Fruit fly (Drosophila melanogaster) whole organism, embryonic: ENCODE data around the gene scrib.

Experiments
- BtbVII ChIP-seq: fragments of 200-800 bp; sonication (Bioruptor generic); optimal IDR thresholded peaks from 3 replicates; lab custom pipeline; 2017; ENCODE audit warnings: missing biosample characterization, mild to moderate bottlenecking, missing genetic modification characterization
- CG10543 ChIP-seq: fragments of 200-800 bp; sonication (Bioruptor generic); optimal IDR thresholded peaks from 3 replicates; lab custom pipeline; 2017; ENCODE audit warnings: missing biosample characterization, mild to moderate bottlenecking, missing genetic modification characterization, moderate library complexity
- CG12071 ChIP-seq: fragments of 200-800 bp; sonication (Bioruptor generic); optimal IDR thresholded peaks from 3 replicates; lab custom pipeline; 2018; ENCODE audit warnings: missing biosample characterization, mild to moderate bottlenecking, missing genetic modification characterization
- CG1233 ChIP-seq: fragments of 200-800 bp; sonication (Bioruptor generic); optimal IDR thresholded peaks from 4 replicates; lab custom pipeline; 2018; ENCODE audit warnings: missing biosample characterization, mild to moderate bottlenecking, missing genetic modification characterization
- CG14710 ChIP-seq: fragments of 200-800 bp; sonication (Bioruptor generic); optimal IDR thresholded peaks from 3 replicates; lab custom pipeline; 2019; ENCODE audit warnings: missing biosample characterization, mild to moderate bottlenecking, missing genetic modification characterization, moderate library complexity
- CG1529 ChIP-seq: fragments of 200-800 bp; sonication (Bioruptor generic); optimal IDR thresholded peaks from 3 replicates; lab custom pipeline; 2018; ENCODE audit warnings: missing biosample characterization, missing genetic modification characterization
- CG1603 ChIP-seq: fragments of 200-800 bp; sonication (Bioruptor generic); optimal IDR thresholded peaks from 2 replicates; lab custom pipeline; 2019; ENCODE audit warnings: missing biosample characterization, mild to moderate bottlenecking, missing genetic modification characterization, moderate library complexity
- CG17186 ChIP-seq: fragments of 200-800 bp; sonication (Bioruptor generic); optimal IDR thresholded peaks from 3 replicates; lab custom pipeline; 2017; ENCODE audit warnings: missing biosample characterization, missing genetic modification reagents, missing genetic modification characterization
- CG1832 ChIP-seq: fragments of 200-800 bp; sonication (Bioruptor generic); optimal IDR thresholded peaks from 2 replicates; lab custom pipeline; 2017; ENCODE audit warnings: missing biosample characterization, mild to moderate bottlenecking, missing genetic modification characterization, inconsistent platforms
- CG2202 ChIP-seq: fragments of 200-800 bp; sonication (Bioruptor generic); optimal IDR thresholded peaks from 2 replicates; lab custom pipeline; 2018; ENCODE audit warnings: missing biosample characterization, mild to moderate bottlenecking, missing genetic modification characterization
- CG30431 ChIP-seq: fragments of 200-800 bp; sonication (Bioruptor generic); optimal IDR thresholded peaks from 2 replicates; lab custom pipeline; 2017; ENCODE audit warnings: missing biosample characterization, missing genetic modification characterization
- CG32532 ChIP-seq: fragments of 200-800 bp; sonication (Bioruptor generic); IDR thresholded peaks from 2 replicates; pipeline ENCODE4 v1.3.6; 2022; ENCODE audit warnings: missing biosample characterization, missing genetic modification characterization
- CG6175 ChIP-seq: fragments of 200-800 bp; sonication (Bioruptor generic); IDR thresholded peaks from 3 replicates; pipeline ENCODE4 v1.3.6; 2022; ENCODE audit warnings: missing biosample characterization, missing genetic modification characterization
- CG6254 ChIP-seq: fragments of 200-800 bp; sonication (Bioruptor generic); optimal IDR thresholded peaks from 3 replicates; lab custom pipeline; 2017; ENCODE audit warnings: mild to moderate bottlenecking, missing biosample characterization, missing genetic modification reagents, missing genetic modification characterization
- CG7928 ChIP-seq: fragments of 200-800 bp; sonication (Bioruptor generic); optimal IDR thresholded peaks from 2 replicates; lab custom pipeline; 2017; ENCODE audit warnings: missing biosample characterization, mild to moderate bottlenecking, missing genetic modification characterization
- CG9437 ChIP-seq: fragments of 200-800 bp; sonication (Bioruptor generic); optimal IDR thresholded peaks from 2 replicates; lab custom pipeline; 2018; ENCODE audit warnings: missing biosample characterization, mild to moderate bottlenecking, missing genetic modification characterization
- Dll ChIP-seq: fragments of 200-800 bp; sonication (Bioruptor generic); IDR thresholded peaks from 4 replicates; pipeline ENCODE4 v1.3.6; 2022; ENCODE audit warnings: missing biosample characterization, missing genetic modification characterization; ENCODE audit not compliant: partially characterized antibody
- GATAe ChIP-seq: fragments of 200-800 bp; sonication (Bioruptor generic); conservative IDR thresholded peaks from 2 replicates; pipeline ENCODE4 v1.3.6; 2022; ENCODE audit warnings: missing biosample characterization, missing genetic modification characterization
- HLH4C ChIP-seq: fragments of 200-800 bp; sonication (Bioruptor generic); IDR thresholded peaks from 3 replicates; pipeline ENCODE4 v1.3.6; 2022; ENCODE audit warnings: missing biosample characterization, missing genetic modification characterization; ENCODE audit not compliant: partially characterized antibody
- MESR4 ChIP-seq: fragments of 200-800 bp; sonication (Bioruptor generic); optimal IDR thresholded peaks from 2 replicates; lab custom pipeline; 2018; ENCODE audit warnings: missing biosample characterization, mild to moderate bottlenecking, missing genetic modification characterization, moderate library complexity
- Mad ChIP-seq: fragments of 200-800 bp; sonication (Bioruptor generic); optimal IDR thresholded peaks from 2 replicates; lab custom pipeline; 2016; ENCODE audit warnings: missing biosample characterization, missing genetic modification characterization
- Myb ChIP-seq: fragments of 200-800 bp; sonication (Bioruptor generic); optimal IDR thresholded peaks from 2 replicates; lab custom pipeline; 2016; ENCODE audit warnings: missing biosample characterization, missing genetic modification characterization
- NFAT ChIP-seq: fragments of 200-800 bp; sonication (Bioruptor generic); IDR thresholded peaks from 2 replicates; pipeline ENCODE4 v1.3.6; 2022; ENCODE audit warnings: missing biosample characterization, missing genetic modification characterization
- Neu2 ChIP-seq: fragments of 200-800 bp; sonication (Bioruptor generic); optimal IDR thresholded peaks from 3 replicates; lab custom pipeline; 2016; ENCODE audit warnings: missing biosample characterization, missing genetic modification characterization, borderline replicate concordance
- Oli ChIP-seq: fragments of 200-800 bp; sonication (Bioruptor generic); optimal IDR thresholded peaks from 2 replicates; lab custom pipeline; 2018; ENCODE audit warnings: missing biosample characterization, mild to moderate bottlenecking, missing genetic modification characterization, moderate library complexity
- Pdp1 ChIP-seq, 2 experiments: fragments of 200-800 bp; sonication (Bioruptor generic); optimal IDR thresholded peaks; 3 replicates each; lab custom pipeline; 2016; ENCODE audit warnings: missing biosample characterization in 2 of 2, missing genetic modification characterization in 2 of 2, mild to moderate bottlenecking in 1 of 2, moderate library complexity in 1 of 2
- Ptx1 ChIP-seq: fragments of 200-800 bp; sonication (Bioruptor generic); IDR thresholded peaks from 2 replicates; pipeline ENCODE4 v1.3.6; 2022; ENCODE audit warnings: missing biosample characterization, missing genetic modification characterization
- Sry-δ ChIP-seq: fragments of 200-800 bp; sonication (Bioruptor generic); optimal IDR thresholded peaks from 2 replicates; lab custom pipeline; 2016; ENCODE audit warnings: missing biosample characterization, missing genetic modification characterization
- Tbp ChIP-seq: fragments of >200 bp; optimal IDR thresholded peaks from 2 replicates; lab custom pipeline; 2018; ENCODE audit warnings: missing biosample characterization, missing genetic modification characterization
- Trl ChIP-seq, 3 experiments: fragments of >200 bp in 2 of 3; fragments of 200-800 bp in 1 of 3; sonication (Bioruptor generic) in 1 of 3; optimal IDR thresholded peaks; 2 replicates in 1 of 3; 3 replicates in 2 of 3; lab custom pipeline; 2016 to 2017; ENCODE audit warnings: missing biosample characterization in 1 of 3, missing genetic modification characterization in 1 of 3
- al ChIP-seq: fragments of 200-800 bp; sonication (Bioruptor generic); IDR thresholded peaks from 2 replicates; pipeline ENCODE4 v1.3.6; 2022; ENCODE audit warnings: missing biosample characterization, missing genetic modification characterization
- ap ChIP-seq: fragments of 200-800 bp; sonication (Bioruptor generic); IDR thresholded peaks from 2 replicates; pipeline ENCODE4 v1.3.6; 2022; ENCODE audit warnings: missing biosample characterization, missing genetic modification characterization
- az2 ChIP-seq: fragments of 200-800 bp; sonication (Bioruptor generic); optimal IDR thresholded peaks from 3 replicates; lab custom pipeline; 2016; ENCODE audit warnings: missing biosample characterization, missing genetic modification characterization
- cato ChIP-seq: fragments of 200-800 bp; sonication (Bioruptor generic); optimal IDR thresholded peaks from 2 replicates; lab custom pipeline; 2016; ENCODE audit warnings: missing biosample characterization, missing genetic modification characterization, borderline replicate concordance
- caup ChIP-seq: fragments of 200-800 bp; sonication (Bioruptor generic); optimal IDR thresholded peaks from 3 replicates; lab custom pipeline; 2017; ENCODE audit warnings: missing biosample characterization, mild to moderate bottlenecking, missing genetic modification characterization, moderate library complexity; ENCODE audit not compliant: severe bottlenecking
- cwo ChIP-seq: fragments of 200-800 bp; sonication (Bioruptor generic); optimal IDR thresholded peaks from 3 replicates; lab custom pipeline; 2017; ENCODE audit warnings: missing biosample characterization, missing genetic modification characterization, mild to moderate bottlenecking, moderate library complexity, missing genetic modification reagents
- emc ChIP-seq: fragments of 200-800 bp; sonication (Bioruptor generic); optimal IDR thresholded peaks from 2 replicates; lab custom pipeline; 2016; ENCODE audit warnings: missing biosample characterization, missing genetic modification characterization
- eve ChIP-seq, 2 experiments: fragments of >200 bp; optimal IDR thresholded peaks; 2 replicates each; lab custom pipeline; 2017; ENCODE audit warnings: missing biosample characterization in 2 of 2, missing genetic modification characterization in 2 of 2
- ewg ChIP-seq: fragments of 200-800 bp; sonication (Bioruptor generic); optimal IDR thresholded peaks from 3 replicates; lab custom pipeline; 2017; ENCODE audit warnings: mild to moderate bottlenecking, missing biosample characterization, missing genetic modification reagents, missing genetic modification characterization
- fd102C ChIP-seq: fragments of 200-800 bp; sonication (Bioruptor generic); optimal IDR thresholded peaks from 2 replicates; lab custom pipeline; 2018; ENCODE audit warnings: missing biosample characterization, mild to moderate bottlenecking, missing genetic modification characterization, moderate library complexity
- fd3F ChIP-seq: fragments of 200-800 bp; sonication (Bioruptor generic); optimal IDR thresholded peaks from 2 replicates; lab custom pipeline; 2018; ENCODE audit warnings: missing biosample characterization, mild to moderate bottlenecking, missing genetic modification characterization, moderate library complexity
- lmd ChIP-seq: fragments of 200-800 bp; sonication (Bioruptor generic); IDR thresholded peaks from 2 replicates; pipeline ENCODE4 v1.3.6; 2022; ENCODE audit warnings: missing biosample characterization, missing genetic modification characterization
- maf-S ChIP-seq: fragments of 200-800 bp; sonication (Bioruptor generic); optimal IDR thresholded peaks from 2 replicates; lab custom pipeline; 2016; ENCODE audit warnings: missing biosample characterization, missing genetic modification characterization
- pho ChIP-seq: fragments of 200-800 bp; sonication (Bioruptor generic); optimal IDR thresholded peaks from 2 replicates; lab custom pipeline; 2016; ENCODE audit warnings: missing biosample characterization, missing genetic modification characterization
- row ChIP-seq: fragments of 200-800 bp; sonication (Bioruptor generic); IDR thresholded peaks from 3 replicates; pipeline ENCODE4 v1.3.6; 2022; ENCODE audit warnings: missing biosample characterization, missing genetic modification characterization
- scrt ChIP-seq: fragments of 200-800 bp; sonication (Bioruptor generic); optimal IDR thresholded peaks from 2 replicates; lab custom pipeline; 2018; ENCODE audit warnings: missing biosample characterization, mild to moderate bottlenecking, missing genetic modification characterization, moderate library complexity
- seq ChIP-seq: fragments of 200-800 bp; sonication (Bioruptor generic); IDR thresholded peaks from 2 replicates; pipeline ENCODE4 v1.3.6; 2022; ENCODE audit warnings: missing biosample characterization, missing genetic modification characterization
- slbo ChIP-seq: fragments of 200-800 bp; sonication (Bioruptor generic); IDR thresholded peaks from 2 replicates; pipeline ENCODE4 v1.3.6; 2022; ENCODE audit warnings: missing biosample characterization, missing genetic modification characterization
- stwl ChIP-seq: fragments of 200-800 bp; sonication (Bioruptor generic); optimal IDR thresholded peaks from 3 replicates; lab custom pipeline; 2018; ENCODE audit warnings: missing biosample characterization, mild to moderate bottlenecking, missing genetic modification characterization, moderate library complexity
- tio ChIP-seq: fragments of 200-800 bp; sonication (Bioruptor generic); optimal IDR thresholded peaks from 2 replicates; lab custom pipeline; 2017; ENCODE audit warnings: missing biosample characterization, missing genetic modification characterization, inconsistent platforms

Gene scrib

DNA sequence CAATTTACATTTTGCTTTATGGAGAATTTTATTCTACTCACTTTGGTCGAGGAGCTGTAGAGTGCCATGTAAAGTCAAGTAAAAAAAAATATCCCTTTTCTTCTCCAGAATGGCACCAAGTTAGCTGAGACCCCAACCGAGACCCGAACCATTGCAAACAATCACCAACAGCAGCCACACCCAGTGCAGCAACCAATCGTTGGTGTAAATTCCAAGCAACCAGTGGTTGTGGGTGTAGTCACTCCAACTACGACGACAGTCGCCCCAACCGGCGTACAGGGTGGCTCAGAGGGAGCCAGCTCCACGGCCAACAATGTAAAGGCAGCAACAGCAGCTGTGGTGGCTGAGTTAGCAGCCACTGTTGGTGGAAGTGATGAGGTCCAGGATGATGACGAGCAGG is 30.7 kb downstream of the scrib start (continued):
- TF ChIP-seq Dll (GFP tag; lab: Robert Waterston, UW) (no peak), CG17186 (GFP tag; lab: Kevin White, UChicago) (no peak), slbo (GFP tag; lab: Robert Waterston, UW) (peak; percentile 71), Myb (GFP tag; lab: Kevin White, UChicago) (peak; percentile 33), CG32532 (GFP tag; lab: Robert Waterston, UW) (peak; percentile 67), emc (GFP tag; lab: Kevin White, UChicago) (no peak), ap (GFP tag; lab: Robert Waterston, UW) (no peak), tio (GFP tag; lab: Kevin White, UChicago) (no peak), al (GFP tag; lab: Robert Waterston, UW) (no peak), Tbp (no peak), cwo (no peak), ewg (no peak), CG2202 (tag; lab: Kevin White, UChicago) (no peak), CG1603 (peak; percentile 62), az2 (GFP tag; lab: Kevin White, UChicago) (no peak), Oli (tag; lab: Kevin White, UChicago) (no peak), CG6175 (GFP tag; lab: Robert Waterston, UW) (0 out of 3 replicates have a peak, but pooled peaks have one; percentile 39), row (GFP tag; lab: Robert Waterston, UW) (peak; percentile 50; the same call in 2 of the 3 replicates), GATAe (GFP tag; lab: Robert Waterston, UW) (no peak), CG14710 (tag; lab: Kevin White, UChicago) (peak; percentile 23), BtbVII (GFP tag; lab: Kevin White, UChicago) (no peak), Neu2 (GFP tag; lab: Kevin White, UChicago) (no peak), CG6254 (GFP tag; lab: Kevin White, UChicago) (peak; percentile 62), Sry-δ (GFP tag; lab: Kevin White, UChicago) (peak; percentile 39), Pdp1 (GFP tag; optimal IDR thresholded peaks at IDR 0.05; lab: Kevin White, UChicago) (peak; percentile 6 to 15), HLH4C (GFP tag; lab: Robert Waterston, UW) (peak; percentile 53; the same call in 1 of the 3 replicates), caup (no peak), cato (GFP tag; lab: Kevin White, UChicago) (no peak), seq (GFP tag; lab: Robert Waterston, UW) (no peak), CG10543 (GFP tag; lab: Kevin White, UChicago) (no peak), eve (GFP tag; optimal IDR thresholded peaks at IDR 0.05; lab: Kevin White, UChicago) (no peak), CG9437 (GFP tag; lab: Kevin White, UChicago) (no peak), CG1233 (GFP tag; lab: Kevin White, UChicago) (no peak), MESR4 (GFP tag; lab: Kevin White, UChicago) (no peak), CG30431 (GFP tag; lab: Kevin White, UChicago) (no peak), stwl (tag; lab: Kevin White, UChicago) (peak; percentile 77), maf-S (GFP tag; lab: Kevin White, UChicago) (no peak), CG1529 (GFP tag; lab: Kevin White, UChicago) (no peak), NFAT (GFP tag; lab: Robert Waterston, UW) (peak; percentile 52), fd3F (GFP tag; lab: Kevin White, UChicago) (no peak), CG7928 (GFP tag; lab: Kevin White, UChicago) (no peak), Trl (optimal IDR thresholded peaks at IDR 0.05; lab: Kevin White, UChicago) (no peak), Trl (GFP tag; optimal IDR thresholded peaks at IDR 0.05; lab: Kevin White, UChicago) (peak; percentile 35), pho (peak; percentile 49), CG1832 (GFP tag; lab: Kevin White, UChicago) (no peak), fd102C (GFP tag; lab: Kevin White, UChicago) (no peak), Ptx1 (GFP tag; lab: Robert Waterston, UW) (0 out of 2 replicates have a peak, but pooled peaks have one; percentile 18), Mad (GFP tag; lab: Kevin White, UChicago) (peak; percentile 27), CG12071 (GFP tag; lab: Kevin White, UChicago) (peak; percentile 2), scrt (GFP tag; lab: Kevin White, UChicago) (peak; percentile 98), lmd (peak; percentile 28; the same call in 1 of the 2 replicates)
